Worm (Caenorhabditis elegans): ENCODE data around the gene srz-95.

DNA sequence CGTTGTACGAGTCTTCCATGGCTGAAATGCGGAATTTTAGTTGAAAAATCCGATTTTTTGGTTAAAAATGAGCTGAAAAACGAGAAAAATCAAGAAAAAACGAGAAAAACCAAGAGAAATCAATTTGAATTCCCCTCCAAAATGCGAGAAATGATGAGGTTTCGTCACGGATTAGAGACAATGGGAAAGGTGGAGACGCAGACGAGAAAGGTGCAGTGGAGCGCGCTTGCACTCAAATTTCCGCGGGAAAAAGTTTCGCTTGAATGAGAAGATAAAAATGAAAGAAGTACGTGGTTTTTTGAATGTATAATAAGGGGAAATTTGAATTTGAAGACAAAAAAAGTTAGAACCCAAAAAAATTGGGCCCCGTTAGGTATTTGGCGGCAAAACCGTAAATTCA is 26.2 kb upstream of the srz-95 start, which contains the start of gene efl-1:
- TF ChIP-seq lin-39 (tag; optimal IDR thresholded peaks at IDR 0.05) (no peak), nhr-23 (tag; optimal IDR thresholded peaks at IDR 0.05) (no peak), elt-3 (tag; optimal IDR thresholded peaks at IDR 0.05) (no peak), ceh-16 (tag; optimal IDR thresholded peaks at IDR 0.05) (peak; percentile 33), nhr-11 (tag; optimal IDR thresholded peaks at IDR 0.05) (no peak), fos-1 (tag; optimal IDR thresholded peaks at IDR 0.05) (peak; percentile 63), lsy-2 (tag; optimal IDR thresholded peaks at IDR 0.05) (peak; percentile 84 to 93), ztf-4 (tag; optimal IDR thresholded peaks at IDR 0.05) (peak; percentile 34), aly-2 (tag; optimal IDR thresholded peaks at IDR 0.05) (no peak)
